Worm (Caenorhabditis elegans) whole organism, midembryonic: ENCODE results near the gene mrpl-37.

Experiments used
- T22C8.4 ChIP-seq: fragments of 200-800 bp; sonication (Bioruptor generic); IDR thresholded peaks from 2 replicates; pipeline ENCODE4 v1.3.6; 2022; ENCODE audit warnings: missing genetic modification characterization, missing compliant biosample characterization
- cog-1 ChIP-seq: sonication (generic microtip); optimal IDR thresholded peaks from 2 replicates; lab custom pipeline; 2016; ENCODE audit warnings: missing genetic modification characterization, missing compliant biosample characterization
- ztf-23 ChIP-seq: fragments of 200-800 bp; sonication (Bioruptor generic); IDR thresholded peaks from 2 replicates; pipeline ENCODE4 v1.3.6; 2022; ENCODE audit warnings: missing genetic modification reagents, missing genetic modification characterization, missing compliant biosample characterization

- TF ChIP-seq cog-1 (no peak), T22C8.4 (GFP tag; lab: Robert Waterston, UW) (no peak), ztf-23 (GFP tag; lab: Robert Waterston, UW) (no peak)
Observed at ce11 chrII:13530657-13531056, 44.2 kb downstream of the mrpl-37 start.
